Worm (Caenorhabditis elegans) whole organism, early embryonic: ENCODE measurements around the gene amdh-1.

ENCODE experiments used
- B0310.2 ChIP-seq: sonication (generic microtip); optimal IDR thresholded peaks from 2 replicates; lab custom pipeline; 2016; ENCODE audit warnings: mild to moderate bottlenecking, missing genetic modification characterization, missing compliant biosample characterization
- F13C5.2 ChIP-seq: sonication (generic microtip); optimal IDR thresholded peaks from 2 replicates; lab custom pipeline; 2017; ENCODE audit warnings: mild to moderate bottlenecking, missing genetic modification characterization, inconsistent platforms, missing compliant biosample characterization
- aly-1 ChIP-seq: sonication (generic microtip); optimal IDR thresholded peaks from 2 replicates; lab custom pipeline; 2016; ENCODE audit warnings: missing genetic modification characterization, missing compliant biosample characterization
- ama-1 ChIP-seq: fragments of 150-350 bp; optimal IDR thresholded peaks from 2 replicates; lab custom pipeline; 2014
- ceh-13 ChIP-seq: fragments of 200-800 bp; sonication (Bioruptor generic); optimal IDR thresholded peaks from 2 replicates; lab custom pipeline; 2018; ENCODE audit warnings: mild to moderate bottlenecking, missing genetic modification characterization, missing compliant biosample characterization
- ceh-36 ChIP-seq: sonication (generic microtip); optimal IDR thresholded peaks from 2 replicates; lab custom pipeline; 2016; ENCODE audit warnings: missing genetic modification characterization, inconsistent platforms, missing compliant biosample characterization
- ets-7 ChIP-seq: sonication (generic microtip); optimal IDR thresholded peaks from 2 replicates; lab custom pipeline; 2016; ENCODE audit warnings: missing genotype, missing genetic modification characterization, missing compliant biosample characterization
- flt-1 ChIP-seq: fragments of 200-800 bp; sonication (Bioruptor generic); IDR thresholded peaks from 2 replicates; pipeline ENCODE4 v1.3.6; 2022; ENCODE audit warnings: missing genetic modification characterization, missing compliant biosample characterization
- hmbx-1 ChIP-seq: sonication (generic microtip); optimal IDR thresholded peaks from 2 replicates; lab custom pipeline; 2016; ENCODE audit warnings: mild to moderate bottlenecking, missing genetic modification characterization, missing compliant biosample characterization
- hmg-4 ChIP-seq: fragments of 200-800 bp; sonication (Bioruptor generic); optimal IDR thresholded peaks from 2 replicates; lab custom pipeline; 2018; ENCODE audit warnings: mild to moderate bottlenecking, missing genetic modification characterization, missing compliant biosample characterization
- hnd-1 ChIP-seq: sonication (generic microtip); optimal IDR thresholded peaks from 2 replicates; lab custom pipeline; 2016; ENCODE audit warnings: missing genetic modification characterization, missing compliant biosample characterization
- pes-1 ChIP-seq: fragments of 200-800 bp; sonication (Bioruptor generic); IDR thresholded peaks from 2 replicates; pipeline ENCODE4 v1.3.6; 2022; ENCODE audit warnings: missing genetic modification reagents, missing genetic modification characterization, missing compliant biosample characterization
- scrt-1 ChIP-seq: fragments of 200-800 bp; sonication (Bioruptor generic); IDR thresholded peaks from 2 replicates; pipeline ENCODE4 v1.3.6; 2022; ENCODE audit warnings: missing genetic modification characterization, missing compliant biosample characterization
- sea-1 ChIP-seq: fragments of 200-800 bp; sonication (Bioruptor generic); conservative IDR thresholded peaks from 2 replicates; pipeline ENCODE4 v1.3.6; 2022; ENCODE audit warnings: missing genetic modification characterization, missing compliant biosample characterization
- tbx-11 ChIP-seq: fragments of 200-800 bp; sonication (Bioruptor generic); IDR thresholded peaks from 2 replicates; pipeline ENCODE4 v1.3.6; 2022; ENCODE audit warnings: missing genetic modification characterization, missing compliant biosample characterization
- tbx-37 ChIP-seq: fragments of 200-800 bp; sonication (Bioruptor generic); conservative IDR thresholded peaks from 2 replicates; pipeline ENCODE4 v1.3.6; 2022; ENCODE audit warnings: missing genetic modification reagents, missing genetic modification characterization, missing compliant biosample characterization
- tra-4 ChIP-seq: sonication (generic microtip); optimal IDR thresholded peaks from 2 replicates; lab custom pipeline; 2017; ENCODE audit warnings: missing genetic modification characterization, missing compliant biosample characterization

Gene amdh-1

ce11 chrIII:6215476-6215875 is 36.1 kb upstream of the amdh-1 start, which contains the start of gene C23G10.11:
Gene C23G10.11 (minus strand): TSS chrIII:6215576.
- no peak for TF ChIP-seq hmbx-1
- TF ChIP-seq pes-1: no peak
- TF ChIP-seq ama-1 (lab: Kevin White, UChicago): no peak
- TF ChIP-seq tbx-37 (GFP tag; lab: Robert Waterston, UW): no peak
- no peak for TF ChIP-seq tra-4 (tag; lab: Kevin White, UChicago)
- TF ChIP-seq F13C5.2 (tag; lab: Kevin White, UChicago): no peak
- TF ChIP-seq aly-1 (tag; lab: Kevin White, UChicago): no peak

ce11 chrIII:6215943-6216342 is 35.7 kb upstream of the amdh-1 start:
- TF ChIP-seq tra-4 (tag; lab: Kevin White, UChicago) (no peak), hnd-1 (tag; lab: Kevin White, UChicago) (no peak), ama-1 (lab: Kevin White, UChicago) (no peak), tbx-37 (GFP tag; lab: Robert Waterston, UW) (no peak), scrt-1 (GFP tag; lab: Robert Waterston, UW) (no peak), B0310.2 (no peak), hmbx-1 (no peak), pes-1 (no peak), ets-7 (tag; lab: Kevin White, UChicago) (no peak), hmg-4 (GFP tag; lab: Kevin White, UChicago) (no peak), ceh-36 (no peak), F13C5.2 (tag; lab: Kevin White, UChicago) (no peak), sea-1 (no peak), aly-1 (tag; lab: Kevin White, UChicago) (no peak), tbx-11 (no peak)

- no peak for TF ChIP-seq flt-1
- TF ChIP-seq pes-1: no peak
- TF ChIP-seq tbx-37 (GFP tag; lab: Robert Waterston, UW): no peak
- no peak for TF ChIP-seq ama-1 (lab: Kevin White, UChicago)
- no peak for TF ChIP-seq tbx-11
- TF ChIP-seq hnd-1 (tag; lab: Kevin White, UChicago): no peak
- no peak for TF ChIP-seq hmbx-1
- TF ChIP-seq ets-7 (tag; lab: Kevin White, UChicago): no peak
- TF ChIP-seq hmg-4 (GFP tag; lab: Kevin White, UChicago): no peak
- TF ChIP-seq F13C5.2 (tag; lab: Kevin White, UChicago): no peak
- no peak for TF ChIP-seq tra-4 (tag; lab: Kevin White, UChicago)
- TF ChIP-seq ceh-36: no peak
- no peak for TF ChIP-seq scrt-1 (GFP tag; lab: Robert Waterston, UW)
Observed at ce11 chrIII:6216833-6217466, 34.7 kb upstream of the amdh-1 start, which contains the start of gene hot-4. Gene hot-4 (plus strand): TSS chrIII:6217416.

- TF ChIP-seq aly-1 (tag; lab: Kevin White, UChicago): no peak
- no peak for TF ChIP-seq ceh-36
- no peak for TF ChIP-seq tbx-37 (GFP tag; lab: Robert Waterston, UW)
- TF ChIP-seq tra-4 (tag; lab: Kevin White, UChicago): no peak
- no peak for TF ChIP-seq hmbx-1
- no peak for TF ChIP-seq tbx-11
- no peak for TF ChIP-seq hmg-4 (GFP tag; lab: Kevin White, UChicago)
- no peak for TF ChIP-seq ets-7 (tag; lab: Kevin White, UChicago)
- no peak for TF ChIP-seq flt-1
- no peak for TF ChIP-seq scrt-1 (GFP tag; lab: Robert Waterston, UW)
- TF ChIP-seq ama-1 (lab: Kevin White, UChicago): no peak
- TF ChIP-seq ceh-13 (GFP tag; lab: Kevin White, UChicago): no peak
- no peak for TF ChIP-seq F13C5.2 (tag; lab: Kevin White, UChicago)
- no peak for TF ChIP-seq pes-1
Observed at ce11 chrIII:6221403-6221802, 30.2 kb upstream of the amdh-1 start.

- no peak for TF ChIP-seq flt-1
- no peak for TF ChIP-seq hmg-4 (GFP tag; lab: Kevin White, UChicago)
- TF ChIP-seq ceh-36: no peak
- no peak for TF ChIP-seq tbx-37 (GFP tag; lab: Robert Waterston, UW)
- TF ChIP-seq ama-1 (lab: Kevin White, UChicago): no peak
- TF ChIP-seq hnd-1 (tag; lab: Kevin White, UChicago): no peak
Observed at ce11 chrIII:6230870-6231269, 20.7 kb upstream of the amdh-1 start, which contains the start of gene esyt-2. Gene esyt-2 (minus strand): TSS chrIII:6230970.

ce11 chrIII:6231880-6232279 is 19.7 kb upstream of the amdh-1 start:
- TF ChIP-seq tra-4 (tag; lab: Kevin White, UChicago) (no peak), flt-1 (no peak), ceh-13 (GFP tag; lab: Kevin White, UChicago) (no peak)

- TF ChIP-seq pes-1: no peak
- no peak for TF ChIP-seq B0310.2
- no peak for TF ChIP-seq aly-1 (tag; lab: Kevin White, UChicago)
- no peak for TF ChIP-seq ceh-36
- no peak for TF ChIP-seq sea-1
- TF ChIP-seq tra-4 (tag; lab: Kevin White, UChicago): no peak
- TF ChIP-seq ceh-13 (GFP tag; lab: Kevin White, UChicago): no peak
- TF ChIP-seq tbx-11: no peak
- TF ChIP-seq scrt-1 (GFP tag; lab: Robert Waterston, UW): no peak
- no peak for TF ChIP-seq tbx-37 (GFP tag; lab: Robert Waterston, UW)
- TF ChIP-seq flt-1: no peak
- TF ChIP-seq hmbx-1: no peak
- TF ChIP-seq ets-7 (tag; lab: Kevin White, UChicago): no peak
- no peak for TF ChIP-seq hmg-4 (GFP tag; lab: Kevin White, UChicago)
- no peak for TF ChIP-seq ama-1 (lab: Kevin White, UChicago)
- no peak for TF ChIP-seq hnd-1 (tag; lab: Kevin White, UChicago)
- no peak for TF ChIP-seq F13C5.2 (tag; lab: Kevin White, UChicago)
Observed at ce11 chrIII:6236649-6237048, 15.0 kb upstream of the amdh-1 start, which contains the start of gene T12A2.21. Gene T12A2.21 (minus strand): TSS chrIII:6236749.
